Fruit fly (Drosophila melanogaster) whole organism, embryonic: Measurements from ENCODE around the gene Ldsdh1.

ENCODE experiments used
- Aef1 ChIP-seq: fragments of 200-800 bp; sonication (Bioruptor generic); IDR thresholded peaks from 3 replicates; pipeline ENCODE4 v1.3.6; 2022; ENCODE audit warnings: missing biosample characterization, missing genetic modification characterization
- Atf-2 ChIP-seq: fragments of 200-800 bp; sonication (Bioruptor generic); optimal IDR thresholded peaks from 2 replicates; lab custom pipeline; 2016; ENCODE audit warnings: missing biosample characterization, missing genetic modification characterization
- Blimp-1 ChIP-seq: fragments of 200-800 bp; sonication (Bioruptor generic); optimal IDR thresholded peaks from 3 replicates; lab custom pipeline; 2018; ENCODE audit warnings: missing biosample characterization, missing genetic modification characterization, mild to moderate bottlenecking, moderate library complexity, missing genetic modification reagents
- CG10321 ChIP-seq: fragments of 200-800 bp; sonication (Bioruptor generic); IDR thresholded peaks from 2 replicates; pipeline ENCODE4 v1.3.6; 2022; ENCODE audit warnings: missing biosample characterization, missing genetic modification characterization
- CG11723 ChIP-seq: fragments of 200-800 bp; sonication (Bioruptor generic); optimal IDR thresholded peaks from 2 replicates; lab custom pipeline; 2017; ENCODE audit warnings: missing biosample characterization, mild to moderate bottlenecking, missing genetic modification characterization
- CG12659 ChIP-seq: fragments of 200-800 bp; sonication (Bioruptor generic); optimal IDR thresholded peaks from 3 replicates; lab custom pipeline; 2017; ENCODE audit warnings: mild to moderate bottlenecking, missing biosample characterization, missing genetic modification reagents, missing genetic modification characterization
- CG12744 ChIP-seq: fragments of 200-800 bp; sonication (Bioruptor generic); optimal IDR thresholded peaks from 2 replicates; lab custom pipeline; 2016; ENCODE audit warnings: missing biosample characterization, missing genetic modification characterization
- CG13624 ChIP-seq: fragments of 200-800 bp; sonication (Bioruptor generic); optimal IDR thresholded peaks from 2 replicates; lab custom pipeline; 2016; ENCODE audit warnings: missing biosample characterization, missing genetic modification characterization
- CG17361 ChIP-seq: fragments of 200-800 bp; sonication (Bioruptor generic); IDR thresholded peaks from 3 replicates; pipeline ENCODE4 v1.3.6; 2022; ENCODE audit warnings: missing biosample characterization, missing genetic modification characterization
- CG18619 ChIP-seq: fragments of 200-800 bp; sonication (Bioruptor generic); optimal IDR thresholded peaks from 3 replicates; lab custom pipeline; 2017; ENCODE audit warnings: missing biosample characterization, mild to moderate bottlenecking, missing genetic modification characterization
- CG30403 ChIP-seq: fragments of 200-800 bp; sonication (Bioruptor generic); optimal IDR thresholded peaks from 3 replicates; lab custom pipeline; 2016; ENCODE audit warnings: missing biosample characterization, missing genetic modification characterization
- CG33213 ChIP-seq: fragments of 200-800 bp; sonication (Bioruptor generic); optimal IDR thresholded peaks from 3 replicates; lab custom pipeline; 2016; ENCODE audit warnings: missing biosample characterization, missing genetic modification characterization
- CG3726 ChIP-seq: fragments of 200-800 bp; sonication (Bioruptor generic); IDR thresholded peaks from 3 replicates; pipeline ENCODE4, ENCODE4 v1.3.6; 2022; ENCODE audit warnings: missing biosample characterization, missing genetic modification characterization
- CG4820 ChIP-seq: fragments of 200-800 bp; sonication (Bioruptor generic); optimal IDR thresholded peaks from 3 replicates; lab custom pipeline; 2016; ENCODE audit warnings: missing biosample characterization, missing genetic modification characterization
- CG6654 ChIP-seq: fragments of 200-800 bp; sonication (Bioruptor generic); optimal IDR thresholded peaks from 2 replicates; lab custom pipeline; 2017; ENCODE audit warnings: missing biosample characterization, mild to moderate bottlenecking, missing genetic modification characterization
- CG6854 ChIP-seq: fragments of 200-800 bp; sonication (Bioruptor generic); optimal IDR thresholded peaks from 3 replicates; lab custom pipeline; 2017; ENCODE audit warnings: missing biosample characterization, mild to moderate bottlenecking, missing genetic modification characterization
- CG9609 ChIP-seq: fragments of 200-800 bp; sonication (Bioruptor generic); optimal IDR thresholded peaks from 3 replicates; lab custom pipeline; 2016; ENCODE audit warnings: missing biosample characterization, missing genetic modification characterization
- CG9876 ChIP-seq: fragments of 200-800 bp; sonication (Bioruptor generic); optimal IDR thresholded peaks from 2 replicates; lab custom pipeline; 2016; ENCODE audit warnings: missing biosample characterization, missing genetic modification characterization
- Dek ChIP-seq: fragments of 200-800 bp; sonication (Bioruptor generic); optimal IDR thresholded peaks from 3 replicates; lab custom pipeline; 2019; ENCODE audit warnings: missing biosample characterization, mild to moderate bottlenecking, missing genetic modification characterization, moderate library complexity
- ERR ChIP-seq: fragments of 200-800 bp; sonication (Bioruptor generic); optimal IDR thresholded peaks from 2 replicates; lab custom pipeline; 2016; ENCODE audit warnings: missing biosample characterization, missing genetic modification characterization
- Ets65A ChIP-seq: fragments of 200-800 bp; sonication (Bioruptor generic); peaks from one replicate; lab custom pipeline; 2016; ENCODE audit warnings: missing biosample characterization, missing genetic modification characterization
- H2.0 ChIP-seq: fragments of 200-800 bp; sonication (Bioruptor generic); IDR thresholded peaks from 2 replicates; pipeline ENCODE4 v1.3.6; 2022; ENCODE audit warnings: missing biosample characterization, missing genetic modification characterization
- HLHmδ ChIP-seq: fragments of 200-800 bp; sonication (Bioruptor generic); optimal IDR thresholded peaks from 2 replicates; lab custom pipeline; 2018; ENCODE audit warnings: missing biosample characterization, mild to moderate bottlenecking, missing genetic modification characterization, moderate library complexity
- Hr78 ChIP-seq, 2 experiments: fragments of 200-800 bp in 1 of 2; fragments of >200 bp in 1 of 2; sonication (Bioruptor generic) in 1 of 2; optimal IDR thresholded peaks; 2 replicates each; lab custom pipeline; 2017 to 2019; ENCODE audit warnings: missing biosample characterization in 2 of 2, missing genetic modification characterization in 2 of 2, mild to moderate bottlenecking in 1 of 2, moderate library complexity in 1 of 2
- MBD-R2 ChIP-seq: fragments of 200-800 bp; sonication (Bioruptor generic); IDR thresholded peaks from 2 replicates; pipeline ENCODE4 v1.3.6; 2022; ENCODE audit warnings: missing biosample characterization, missing genetic modification characterization
- Sox100B ChIP-seq: fragments of 200-800 bp; sonication (Bioruptor generic); optimal IDR thresholded peaks from 3 replicates; lab custom pipeline; 2018; ENCODE audit warnings: missing biosample characterization, mild to moderate bottlenecking, missing genetic modification characterization
- Spps ChIP-seq: fragments of 200-800 bp; sonication (Bioruptor generic); optimal IDR thresholded peaks from 2 replicates; lab custom pipeline; 2018; ENCODE audit warnings: missing biosample characterization, mild to moderate bottlenecking, missing genetic modification characterization
- Stat92E ChIP-seq, 3 experiments: fragments of >200 bp in 2 of 3; fragments of 200-800 bp in 1 of 3; sonication (Bioruptor generic) in 1 of 3; optimal IDR thresholded peaks; 2 replicates each; lab custom pipeline; 2017 to 2019; ENCODE audit warnings: missing biosample characterization in 3 of 3, missing genetic modification characterization in 3 of 3, mild to moderate bottlenecking in 1 of 3, moderate library complexity in 1 of 3
- Xrp1 ChIP-seq: fragments of 200-800 bp; sonication (Bioruptor generic); IDR thresholded peaks from 2 replicates; pipeline ENCODE4 v1.3.6; 2022; ENCODE audit warnings: missing biosample characterization, missing genetic modification characterization
- YL-1 ChIP-seq: fragments of 200-800 bp; sonication (Bioruptor generic); optimal IDR thresholded peaks from 3 replicates; lab custom pipeline; 2017; ENCODE audit warnings: missing biosample characterization, mild to moderate bottlenecking, missing genetic modification characterization
- bbx ChIP-seq: fragments of 200-800 bp; sonication (Bioruptor generic); IDR thresholded peaks from 2 replicates; pipeline ENCODE4 v1.3.6; 2022; ENCODE audit warnings: missing biosample characterization, missing genetic modification characterization; ENCODE audit not compliant: partially characterized antibody
- cad ChIP-seq: fragments of >200 bp; optimal IDR thresholded peaks from 2 replicates; lab custom pipeline; 2017; ENCODE audit warnings: missing biosample characterization, missing genetic modification characterization
- ci ChIP-seq: fragments of 200-800 bp; sonication (Bioruptor generic); IDR thresholded peaks from 3 replicates; pipeline ENCODE4 v1.3.6; 2022; ENCODE audit warnings: missing biosample characterization, missing genetic modification characterization
- dimm ChIP-seq: fragments of 200-800 bp; sonication (Bioruptor generic); IDR thresholded peaks from 2 replicates; pipeline ENCODE4 v1.3.6; 2022; ENCODE audit warnings: missing biosample characterization, missing genetic modification characterization
- exex ChIP-seq: fragments of 200-800 bp; sonication (Bioruptor generic); optimal IDR thresholded peaks from 4 replicates; lab custom pipeline; 2018; ENCODE audit warnings: missing biosample characterization, mild to moderate bottlenecking, missing genetic modification characterization, moderate library complexity
- gcm2 ChIP-seq: fragments of 200-800 bp; sonication (Bioruptor generic); optimal IDR thresholded peaks from 2 replicates; lab custom pipeline; 2016; ENCODE audit warnings: missing biosample characterization, missing genetic modification characterization
- gro ChIP-seq: fragments of 200-800 bp; sonication (Bioruptor generic); optimal IDR thresholded peaks from 2 replicates; lab custom pipeline; 2016; ENCODE audit warnings: missing biosample characterization, missing genetic modification characterization
- hth ChIP-seq: fragments of >200 bp; optimal IDR thresholded peaks from 2 replicates; lab custom pipeline; 2017; ENCODE audit warnings: inconsistent platforms
- maf-S ChIP-seq: fragments of 200-800 bp; sonication (Bioruptor generic); optimal IDR thresholded peaks from 2 replicates; lab custom pipeline; 2016; ENCODE audit warnings: missing biosample characterization, missing genetic modification characterization
- odd ChIP-seq: fragments of 200-800 bp; sonication (Bioruptor generic); optimal IDR thresholded peaks from 2 replicates; lab custom pipeline; 2017; ENCODE audit warnings: missing biosample characterization, mild to moderate bottlenecking, missing genetic modification characterization
- pfk ChIP-seq: fragments of 200-800 bp; sonication (Bioruptor generic); optimal IDR thresholded peaks from 2 replicates; lab custom pipeline; 2018; ENCODE audit warnings: missing biosample characterization, mild to moderate bottlenecking, missing genetic modification characterization, moderate library complexity
- pnt ChIP-seq: fragments of 200-800 bp; sonication (Bioruptor generic); optimal IDR thresholded peaks from 3 replicates; lab custom pipeline; 2016; ENCODE audit warnings: missing biosample characterization, missing genetic modification characterization
- psq ChIP-seq: fragments of 200-800 bp; sonication (Bioruptor generic); optimal IDR thresholded peaks from 2 replicates; lab custom pipeline; 2017; ENCODE audit warnings: missing biosample characterization, missing genetic modification characterization
- so ChIP-seq: fragments of 200-800 bp; sonication (Bioruptor generic); IDR thresholded peaks from 3 replicates; pipeline ENCODE4 v1.3.6; 2022; ENCODE audit warnings: missing biosample characterization, missing genetic modification characterization
- sob ChIP-seq: fragments of 200-800 bp; sonication (Bioruptor generic); IDR thresholded peaks from 2 replicates; pipeline ENCODE4 v1.3.6; 2022; ENCODE audit warnings: missing biosample characterization, missing genetic modification characterization
- stwl ChIP-seq: fragments of 200-800 bp; sonication (Bioruptor generic); optimal IDR thresholded peaks from 3 replicates; lab custom pipeline; 2018; ENCODE audit warnings: missing biosample characterization, mild to moderate bottlenecking, missing genetic modification characterization, moderate library complexity
- tio ChIP-seq: fragments of 200-800 bp; sonication (Bioruptor generic); optimal IDR thresholded peaks from 2 replicates; lab custom pipeline; 2017; ENCODE audit warnings: missing biosample characterization, missing genetic modification characterization, inconsistent platforms
- toy ChIP-seq: fragments of 200-800 bp; sonication (Bioruptor generic); IDR thresholded peaks from 2 replicates; pipeline ENCODE4 v1.3.6; 2022; ENCODE audit warnings: missing biosample characterization, missing genetic modification characterization
- ttk ChIP-seq: fragments of 200-800 bp; sonication (Bioruptor generic); IDR thresholded peaks from 2 replicates; pipeline ENCODE4 v2.1.2; 2022; ENCODE audit warnings: missing biosample characterization, missing genetic modification characterization
- wek ChIP-seq: fragments of 200-800 bp; sonication (Bioruptor generic); optimal IDR thresholded peaks from 3 replicates; lab custom pipeline; 2018; ENCODE audit warnings: missing biosample characterization, mild to moderate bottlenecking, missing genetic modification characterization, moderate library complexity

Gene Ldsdh1

DNA sequence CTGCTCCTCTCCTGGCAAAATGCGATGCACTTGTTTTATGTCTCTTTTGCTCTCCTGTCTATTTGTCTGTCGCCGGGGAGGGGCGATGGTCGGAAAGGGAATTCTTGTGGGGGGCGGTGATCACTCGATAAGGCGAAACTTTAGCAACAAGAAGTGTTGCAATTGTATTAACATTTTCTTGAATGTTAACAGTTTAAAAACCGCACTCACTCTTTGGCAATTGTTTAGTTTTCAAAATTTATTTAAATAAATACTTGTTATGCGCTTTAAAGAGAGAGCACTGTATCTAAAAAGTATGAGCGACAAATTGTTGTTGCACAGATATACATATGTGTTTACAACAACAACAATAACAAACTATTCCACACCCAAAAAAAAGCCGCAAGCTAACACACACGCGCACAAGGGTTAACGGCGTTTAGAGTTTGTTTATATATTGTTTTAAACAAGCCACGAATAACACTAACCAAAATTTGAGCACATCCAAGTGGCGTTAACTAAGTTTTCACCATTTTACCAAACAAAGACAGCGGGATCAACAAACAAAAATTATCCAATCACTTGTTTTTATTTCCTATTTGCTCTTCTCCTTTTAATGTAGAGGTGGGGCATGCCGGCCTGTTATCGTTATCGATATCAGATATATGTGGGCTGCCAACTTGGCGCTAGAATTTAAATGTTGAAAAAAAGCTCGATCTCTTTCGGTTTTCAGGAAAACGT is 20.2 kb upstream of the Ldsdh1 start, which contains the start of gene CG2258 (continued):
- TF ChIP-seq CG30403 (peak; percentile 84), Xrp1 (GFP tag; lab: Robert Waterston, UW) (peak; percentile 86), Spps (tag; lab: Kevin White, UChicago) (peak; percentile 69), H2.0 (GFP tag; lab: Robert Waterston, UW) (peak; percentile 78), toy (GFP tag; lab: Robert Waterston, UW) (peak; percentile 73), CG12744 (GFP tag; lab: Kevin White, UChicago) (peak; percentile 66), Stat92E (GFP tag; optimal IDR thresholded peaks at IDR 0.05; lab: Kevin White, UChicago) (no peak), ci (peak; percentile 93), gro (GFP tag; lab: Kevin White, UChicago) (no peak), cad (GFP tag; lab: Kevin White, UChicago) (no peak), CG4820 (GFP tag; lab: Kevin White, UChicago) (peak; percentile 82), HLHmδ (no peak), stwl (peak; percentile 40), CG3726 (GFP tag; lab: Robert Waterston, UW) (peak; percentile 82), CG6654 (GFP tag; lab: Kevin White, UChicago) (peak; percentile 71), Aef1 (GFP tag; lab: Robert Waterston, UW) (peak; percentile 87), CG6854 (GFP tag; lab: Kevin White, UChicago) (peak; percentile 64), dimm (GFP tag; lab: Robert Waterston, UW) (peak; percentile 73), Ets65A (GFP tag; lab: Kevin White, UChicago) (peak; percentile 98), Sox100B (peak; percentile 83), sob (peak; percentile 86), wek (peak; percentile 64), CG10321 (GFP tag; lab: Robert Waterston, UW) (peak; percentile 47; the same call in 1 of the 2 replicates), ttk (GFP tag; lab: Robert Waterston, UW) (peak; percentile 77), maf-S (peak; percentile 70), ERR (GFP tag; lab: Kevin White, UChicago) (no peak), CG9876 (GFP tag; lab: Kevin White, UChicago) (peak; percentile 38), Dek (peak; percentile 77), CG9609 (GFP tag; lab: Kevin White, UChicago) (peak; percentile 75), Hr78 (GFP tag; optimal IDR thresholded peaks at IDR 0.05; lab: Kevin White, UChicago) (peak in 1 of 2 experiments; percentile 63), Blimp-1 (GFP tag; lab: Kevin White, UChicago) (peak; percentile 90), CG33213 (GFP tag; lab: Kevin White, UChicago) (peak; percentile 21), tio (GFP tag; lab: Kevin White, UChicago) (peak; percentile 71), psq (GFP tag; lab: Kevin White, UChicago) (peak; percentile 24), YL-1 (GFP tag; lab: Kevin White, UChicago) (peak; percentile 27), odd (GFP tag; lab: Kevin White, UChicago) (peak; percentile 78), CG11723 (GFP tag; lab: Kevin White, UChicago) (peak; percentile 68), MBD-R2 (peak; percentile 68; the same call in 1 of the 2 replicates), Atf-2 (peak; percentile 45), so (GFP tag; lab: Robert Waterston, UW) (peak; percentile 68; the same call in 1 of the 3 replicates), hth (lab: Kevin White, UChicago) (no peak), exex (peak; percentile 46), bbx (peak; percentile 20; the same call in 1 of the 2 replicates), gcm2 (GFP tag; lab: Kevin White, UChicago) (no peak), CG18619 (peak; percentile 66), CG12659 (GFP tag; lab: Kevin White, UChicago) (peak; percentile 85), CG17361 (GFP tag; lab: Robert Waterston, UW) (peak; percentile 84), CG13624 (peak; percentile 65), pnt (GFP tag; lab: Kevin White, UChicago) (no peak), pfk (no peak)
